Fruit fly (Drosophila melanogaster) S2 (cell line): ENCODE data around the gene CG32270.

Source experiments
- CG8478 ChIP-seq: fragments of >200 bp; optimal IDR thresholded peaks from 2 replicates; lab custom pipeline; 2018
- CTCF ChIP-seq, 2 experiments: fragments of >200 bp; optimal IDR thresholded peaks; 2 replicates each; lab custom pipeline; 2018

- no peak for TF ChIP-seq CG8478
- no peak for TF ChIP-seq CTCF (optimal IDR thresholded peaks at IDR 0.05; lab: Kevin White, UChicago)
These were observed 16.4 kb downstream of the CG32270 start, which contains the start of gene CG14965 for dm6 chr3L:3192333-3192894.
